Worm (Caenorhabditis elegans) whole organism, L2 larva: ENCODE results near the gene grl-10.

Source experiments
- C34F6.9 ChIP-seq: fragments of 150-350 bp; optimal IDR thresholded peaks from 2 replicates; lab custom pipeline; 2014; ENCODE audit warnings: missing biosample characterization, missing genetic modification characterization
- F13H6.1 ChIP-seq: sonication (generic microtip); optimal IDR thresholded peaks from 2 replicates; lab custom pipeline; 2016; ENCODE audit warnings: missing genetic modification characterization, missing compliant biosample characterization
- R02D3.7 ChIP-seq: fragments of 150-350 bp; optimal IDR thresholded peaks from 2 replicates; lab custom pipeline; 2014; ENCODE audit warnings: missing biosample characterization, missing genetic modification characterization
- Y55F3AM.14 ChIP-seq: fragments of 200-800 bp; sonication (Bioruptor generic); optimal IDR thresholded peaks from 2 replicates; lab custom pipeline; 2018; ENCODE audit warnings: mild to moderate bottlenecking, missing genetic modification characterization, missing compliant biosample characterization
- ZK546.5 ChIP-seq: sonication (generic microtip); optimal IDR thresholded peaks from 2 replicates; lab custom pipeline; 2017; ENCODE audit warnings: missing biosample characterization, missing genetic modification characterization
- alr-1 ChIP-seq: fragments of 150-350 bp; optimal IDR thresholded peaks from 2 replicates; lab custom pipeline; 2014; ENCODE audit warnings: missing biosample characterization, missing genetic modification characterization
- aly-2 ChIP-seq: fragments of 150-350 bp; optimal IDR thresholded peaks from 2 replicates; lab custom pipeline; 2014; ENCODE audit warnings: missing biosample characterization, missing genetic modification characterization
- ama-1 ChIP-seq: fragments of 150-350 bp; optimal IDR thresholded peaks from 2 replicates; lab custom pipeline; 2018; ENCODE audit warnings: inconsistent platforms
- blmp-1 ChIP-seq: sonication (generic microtip); optimal IDR thresholded peaks from 2 replicates; lab custom pipeline; 2017; ENCODE audit warnings: missing genetic modification characterization, mild to moderate bottlenecking, missing compliant biosample characterization, antibody characterized with exemption, moderate library complexity; ENCODE audit not compliant: insufficient read depth
- ceh-82 ChIP-seq: fragments of 150-350 bp; optimal IDR thresholded peaks from 2 replicates; lab custom pipeline; 2014; ENCODE audit warnings: missing biosample characterization, missing genetic modification characterization
- crh-2 ChIP-seq: sonication (generic microtip); optimal IDR thresholded peaks from 2 replicates; lab custom pipeline; 2017; ENCODE audit warnings: missing biosample characterization, missing genetic modification characterization
- dmd-4 ChIP-seq: sonication (generic microtip); optimal IDR thresholded peaks from 2 replicates; lab custom pipeline; 2017; ENCODE audit warnings: missing biosample characterization, missing genetic modification characterization
- egl-27 ChIP-seq: sonication (generic microtip); optimal IDR thresholded peaks from 3 replicates; lab custom pipeline; 2017; ENCODE audit warnings: missing biosample characterization, missing genetic modification reagents, missing genetic modification characterization
- elt-1 ChIP-seq: fragments of 150-350 bp; optimal IDR thresholded peaks from 2 replicates; lab custom pipeline; 2014; ENCODE audit warnings: missing biosample characterization, missing genetic modification characterization
- elt-3 ChIP-seq: sonication (generic microtip); optimal IDR thresholded peaks from 2 replicates; lab custom pipeline; 2017; ENCODE audit warnings: missing biosample characterization, missing genetic modification characterization
- fos-1 ChIP-seq: fragments of 150-350 bp; optimal IDR thresholded peaks from 2 replicates; lab custom pipeline; 2014; ENCODE audit warnings: missing biosample characterization, missing genetic modification characterization
- gmeb-1 ChIP-seq: fragments of 150-350 bp; optimal IDR thresholded peaks from 2 replicates; lab custom pipeline; 2014; ENCODE audit warnings: missing biosample characterization, missing genetic modification characterization
- lin-11 ChIP-seq: fragments of 150-350 bp; sonication (generic microtip); optimal IDR thresholded peaks from 2 replicates; lab custom pipeline; 2014; ENCODE audit warnings: missing biosample characterization, missing genetic modification characterization, inconsistent platforms, mixed read lengths
- lin-13 ChIP-seq: fragments of 150-350 bp; optimal IDR thresholded peaks from 2 replicates; lab custom pipeline; 2014; ENCODE audit warnings: missing biosample characterization, missing genetic modification reagents, missing genetic modification characterization
- lin-39 ChIP-seq: fragments of 150-350 bp; optimal IDR thresholded peaks from 2 replicates; lab custom pipeline; 2014; ENCODE audit warnings: missing biosample characterization, missing genetic modification reagents, missing genetic modification characterization
- lsy-2 ChIP-seq, 2 experiments: fragments of 150-350 bp in 1 of 2; sonication (generic microtip) in 1 of 2; optimal IDR thresholded peaks; 2 replicates each; lab custom pipeline; 2014 to 2017; ENCODE audit warnings: missing biosample characterization in 2 of 2, missing genetic modification characterization in 2 of 2
- mab-5 ChIP-seq: fragments of 150-350 bp; optimal IDR thresholded peaks from 2 replicates; lab custom pipeline; 2014; ENCODE audit warnings: missing biosample characterization, missing genetic modification characterization
- mbf-1 ChIP-seq: sonication (generic microtip); optimal IDR thresholded peaks from 2 replicates; lab custom pipeline; 2017; ENCODE audit warnings: missing biosample characterization, missing genetic modification characterization
- mdl-1 ChIP-seq, 2 experiments: fragments of 150-350 bp in 1 of 2; sonication (generic microtip) in 1 of 2; optimal IDR thresholded peaks; 2 replicates each; lab custom pipeline; 2017; ENCODE audit warnings: missing biosample characterization in 2 of 2, missing genetic modification characterization in 2 of 2
- nhr-10 ChIP-seq: sonication (generic microtip); optimal IDR thresholded peaks from 2 replicates; lab custom pipeline; 2017; ENCODE audit warnings: missing biosample characterization, missing genetic modification characterization
- nhr-11 ChIP-seq: fragments of 150-350 bp; optimal IDR thresholded peaks from 2 replicates; lab custom pipeline; 2014; ENCODE audit warnings: missing biosample characterization, missing genetic modification characterization
- nhr-12 ChIP-seq: fragments of 150-350 bp; optimal IDR thresholded peaks from 2 replicates; lab custom pipeline; 2014; ENCODE audit warnings: missing biosample characterization, missing genetic modification characterization
- nhr-129 ChIP-seq: fragments of 150-350 bp; optimal IDR thresholded peaks from 2 replicates; lab custom pipeline; 2014; ENCODE audit warnings: missing biosample characterization, missing genetic modification characterization
- nhr-21 ChIP-seq: fragments of 150-350 bp; optimal IDR thresholded peaks from 2 replicates; lab custom pipeline; 2014; ENCODE audit warnings: missing biosample characterization, missing genetic modification characterization
- nhr-23 ChIP-seq: fragments of 150-350 bp; optimal IDR thresholded peaks from 2 replicates; lab custom pipeline; 2014; ENCODE audit warnings: missing biosample characterization, missing genetic modification reagents, missing genetic modification characterization
- nhr-237 ChIP-seq: fragments of 150-350 bp; optimal IDR thresholded peaks from 2 replicates; lab custom pipeline; 2014; ENCODE audit warnings: missing biosample characterization, missing genetic modification characterization
- nhr-25 ChIP-seq: fragments of 150-350 bp; sonication (generic microtip); optimal IDR thresholded peaks from 3 replicates; lab custom pipeline; 2014; ENCODE audit warnings: missing biosample characterization, missing genetic modification characterization
- nhr-77 ChIP-seq: fragments of 150-350 bp; optimal IDR thresholded peaks from 2 replicates; lab custom pipeline; 2014; ENCODE audit warnings: missing biosample characterization, missing genetic modification characterization
- skn-1 ChIP-seq: sonication (generic microtip); optimal IDR thresholded peaks from 2 replicates; lab custom pipeline; 2017; ENCODE audit warnings: missing biosample characterization, missing genetic modification characterization
- sma-3 ChIP-seq: sonication (generic microtip); optimal IDR thresholded peaks from 2 replicates; lab custom pipeline; 2016; ENCODE audit warnings: missing genetic modification reagents, missing genetic modification characterization, missing compliant biosample characterization
- sma-9 ChIP-seq, 2 experiments: fragments of 150-350 bp in 1 of 2; sonication (generic microtip) in 1 of 2; optimal IDR thresholded peaks; 2 replicates each; lab custom pipeline; 2014 to 2016; ENCODE audit warnings: missing genetic modification characterization in 2 of 2, mild to moderate bottlenecking in 1 of 2, missing biosample characterization in 1 of 2, missing compliant biosample characterization in 1 of 2, missing genetic modification reagents in 1 of 2, moderate library complexity in 1 of 2
- snpc-4 ChIP-seq: fragments of 150-350 bp; optimal IDR thresholded peaks from 2 replicates; lab custom pipeline; 2014; ENCODE audit warnings: missing biosample characterization, missing genetic modification characterization
- unc-39 ChIP-seq: fragments of 150-350 bp; optimal IDR thresholded peaks from 2 replicates; lab custom pipeline; 2014; ENCODE audit warnings: missing biosample characterization, missing genetic modification characterization
- unc-55 ChIP-seq: fragments of 150-350 bp; sonication (generic microtip); optimal IDR thresholded peaks from 3 replicates; lab custom pipeline; 2014; ENCODE audit warnings: missing biosample characterization, missing genetic modification reagents, missing genetic modification characterization
- unc-62 ChIP-seq: fragments of 150-350 bp; optimal IDR thresholded peaks from 2 replicates; lab custom pipeline; 2014; ENCODE audit warnings: missing biosample characterization, missing genetic modification reagents, missing genetic modification characterization
- zag-1 ChIP-seq: fragments of 150-350 bp; optimal IDR thresholded peaks from 2 replicates; lab custom pipeline; 2014; ENCODE audit warnings: missing biosample characterization, missing genetic modification characterization
- ztf-1 ChIP-seq: fragments of 200-800 bp; sonication (Bioruptor generic); conservative IDR thresholded peaks from 2 replicates; pipeline ENCODE4 v1.3.6; 2022; ENCODE audit warnings: missing genetic modification characterization, missing compliant biosample characterization
- ztf-11 ChIP-seq: sonication (generic microtip); optimal IDR thresholded peaks from 2 replicates; lab custom pipeline; 2017; ENCODE audit warnings: missing biosample characterization, missing genetic modification characterization
- ztf-4 ChIP-seq: fragments of 150-350 bp; optimal IDR thresholded peaks from 2 replicates; lab custom pipeline; 2014; ENCODE audit warnings: missing biosample characterization, missing genetic modification characterization

Gene grl-10

DNA sequence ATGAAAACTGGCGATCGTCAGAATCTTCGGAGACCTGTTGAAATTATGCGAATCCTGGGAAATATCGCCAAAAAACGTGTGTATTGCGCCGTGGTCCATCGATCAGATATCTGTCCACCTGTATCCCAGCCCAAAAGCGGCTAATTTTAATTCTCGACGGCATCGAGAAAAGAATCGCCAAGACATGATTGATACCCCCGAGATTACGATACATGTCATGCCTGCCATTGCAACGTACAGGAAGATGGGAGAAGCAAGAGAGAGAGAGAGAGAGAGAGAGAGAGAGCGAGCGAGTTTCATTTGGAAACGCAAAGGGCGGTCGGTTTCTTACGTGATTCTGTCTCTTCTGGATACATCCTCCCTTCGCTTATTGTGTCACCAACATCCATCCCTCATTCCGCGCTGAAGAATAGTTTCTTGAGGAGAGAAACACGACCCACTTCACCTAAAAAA is at the start of gene grl-10:
TSS of gene grl-10 (plus strand) at position 403 of the 453 bp plus-strand sequence.
- TF ChIP-seq C34F6.9 (tag; lab: Kevin White, UChicago) (no peak), lin-39 (no peak), snpc-4 (tag; lab: Kevin White, UChicago) (no peak), ztf-4 (tag; lab: Kevin White, UChicago) (no peak), nhr-21 (tag; lab: Kevin White, UChicago) (peak; percentile 78)

DNA sequence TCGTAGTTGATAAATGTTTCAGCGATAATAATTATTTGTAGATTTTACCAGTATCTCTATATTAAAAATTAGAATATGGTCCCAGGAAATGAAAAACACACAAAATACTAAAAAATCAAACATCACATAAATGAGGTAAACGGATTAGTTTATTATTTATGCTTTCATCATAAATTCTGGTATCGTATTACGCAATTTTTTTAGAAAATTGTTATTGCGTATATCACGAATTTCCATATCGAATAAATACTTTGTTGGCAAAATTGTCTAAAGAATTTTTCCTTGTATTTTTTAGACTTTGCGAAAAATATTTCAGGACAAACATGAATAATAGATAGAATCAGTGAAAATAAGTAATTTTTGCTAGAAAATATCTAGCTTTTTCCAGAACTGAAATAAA is 48.1 kb upstream of the grl-10 start:
- TF ChIP-seq lin-39 (no peak), unc-55 (GFP tag; lab: Kevin White, UChicago) (peak; percentile 71), Y55F3AM.14 (GFP tag; lab: Kevin White, UChicago) (no peak)

DNA sequence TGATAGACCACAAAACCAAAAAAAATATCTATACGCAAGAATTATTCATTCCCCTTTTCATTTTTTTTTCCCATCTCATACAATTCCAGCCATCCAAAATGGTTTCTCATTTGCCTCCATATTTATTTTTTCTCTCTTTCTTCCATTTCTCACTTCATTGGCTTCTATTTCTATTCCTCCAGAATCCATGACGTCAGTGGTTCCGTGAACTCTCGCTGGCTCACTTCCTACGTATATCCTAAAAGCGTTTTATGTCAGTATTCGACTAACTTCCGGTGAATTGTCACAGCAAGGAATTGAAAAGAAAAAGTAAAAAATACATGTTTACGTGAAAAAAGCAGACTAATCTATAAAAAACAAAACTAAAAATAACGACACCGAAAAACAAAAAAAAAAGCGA is 47.4 kb upstream of the grl-10 start:
- TF ChIP-seq F13H6.1 (tag; lab: Kevin White, UChicago), result peak; percentile 27
- TF ChIP-seq unc-55 (GFP tag; lab: Kevin White, UChicago), result peak; percentile 34
- peak; percentile 52 for TF ChIP-seq sma-9 (GFP tag; optimal IDR thresholded peaks at IDR 0.05; lab: Kevin White, UChicago)
- no peak for TF ChIP-seq sma-9 (tag; optimal IDR thresholded peaks at IDR 0.05; lab: Kevin White, UChicago)
- peak in 1 of 2 experiments; percentile 22 for TF ChIP-seq lsy-2 (tag; optimal IDR thresholded peaks at IDR 0.05; lab: Kevin White, UChicago)
- TF ChIP-seq Y55F3AM.14 (GFP tag; lab: Kevin White, UChicago), result no peak
- peak; percentile 33 for TF ChIP-seq crh-2 (tag; lab: Kevin White, UChicago)
- TF ChIP-seq unc-62 (GFP tag; lab: Kevin White, UChicago), result no peak
- peak; percentile 28 for TF ChIP-seq C34F6.9 (tag; lab: Kevin White, UChicago)

DNA sequence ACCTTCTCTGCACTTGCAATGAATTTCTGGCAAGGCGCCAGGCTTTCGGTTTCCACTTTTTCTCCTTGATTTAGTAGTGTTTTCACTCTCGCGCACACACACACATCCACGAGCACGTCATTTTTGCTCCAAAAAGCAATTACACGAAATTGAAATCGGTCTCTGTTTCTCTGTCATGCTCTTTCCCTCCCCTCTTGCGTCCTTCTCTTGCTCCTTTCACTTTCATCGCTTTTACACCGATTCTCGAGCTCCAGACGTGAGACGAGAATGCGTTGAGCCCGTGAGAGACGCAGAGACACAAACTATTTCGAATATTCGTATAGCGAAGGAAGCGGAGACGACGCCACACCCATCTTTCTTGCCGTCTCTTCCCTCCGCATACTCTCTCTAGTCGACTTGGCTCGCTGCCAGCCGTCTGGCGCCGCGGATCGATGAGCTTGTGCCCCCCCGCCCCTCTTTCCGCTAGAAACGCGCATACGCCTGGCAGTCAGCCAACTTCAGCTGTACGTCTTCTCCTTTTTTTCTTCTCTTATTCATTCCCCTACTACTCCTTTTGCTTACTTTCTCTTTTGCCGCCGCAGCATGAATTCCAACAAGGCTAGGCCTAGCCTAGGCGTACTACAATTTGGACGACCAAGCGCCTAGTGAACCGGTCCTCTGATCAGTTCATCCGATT is 46.2 kb upstream of the grl-10 start:
- TF ChIP-seq nhr-237 (tag; lab: Kevin White, UChicago) (no peak), C34F6.9 (tag; lab: Kevin White, UChicago) (peak; percentile 94), fos-1 (no peak), nhr-21 (tag; lab: Kevin White, UChicago) (peak; percentile 44), nhr-10 (no peak), gmeb-1 (tag; lab: Kevin White, UChicago) (no peak), nhr-12 (tag; lab: Kevin White, UChicago) (no peak), nhr-11 (tag; lab: Kevin White, UChicago) (no peak), F13H6.1 (tag; lab: Kevin White, UChicago) (peak; percentile 94), skn-1 (tag; lab: Kevin White, UChicago) (no peak), elt-1 (tag; lab: Kevin White, UChicago) (no peak), blmp-1 (tag; lab: Kevin White, UChicago) (peak; percentile 85), sma-9 (GFP tag; optimal IDR thresholded peaks at IDR 0.05; lab: Kevin White, UChicago) (peak; percentile 89), sma-9 (tag; optimal IDR thresholded peaks at IDR 0.05; lab: Kevin White, UChicago) (no peak), lin-39 (no peak), alr-1 (tag; lab: Kevin White, UChicago) (no peak), nhr-25 (peak; percentile 52), mab-5 (peak; percentile 77), unc-55 (GFP tag; lab: Kevin White, UChicago) (peak; percentile 88), nhr-129 (tag; lab: Kevin White, UChicago) (peak; percentile 91), ztf-11 (tag; lab: Kevin White, UChicago) (no peak), ama-1 (lab: Kevin White, UChicago) (no peak), aly-2 (tag; lab: Kevin White, UChicago) (no peak), zag-1 (tag; lab: Kevin White, UChicago) (peak; percentile 93), mbf-1 (tag; lab: Kevin White, UChicago) (no peak), lin-13 (GFP tag; lab: Kevin White, UChicago) (peak; percentile 71), nhr-23 (no peak), crh-2 (tag; lab: Kevin White, UChicago) (peak; percentile 78), lin-11 (tag; lab: Kevin White, UChicago) (peak; percentile 41), elt-3 (tag; lab: Kevin White, UChicago) (no peak), R02D3.7 (no peak), nhr-77 (no peak), ceh-82 (tag; lab: Kevin White, UChicago) (no peak), unc-39 (tag; lab: Kevin White, UChicago) (no peak), mdl-1 (tag; optimal IDR thresholded peaks at IDR 0.05; lab: Kevin White, UChicago) (peak; percentile 68), dmd-4 (tag; lab: Kevin White, UChicago) (no peak), lsy-2 (tag; optimal IDR thresholded peaks at IDR 0.05; lab: Kevin White, UChicago) (peak; percentile 51 to 75), snpc-4 (tag; lab: Kevin White, UChicago) (no peak), sma-3 (GFP tag; lab: Kevin White, UChicago) (no peak), ZK546.5 (tag; lab: Kevin White, UChicago) (peak; percentile 8), Y55F3AM.14 (GFP tag; lab: Kevin White, UChicago) (peak; percentile 88), unc-62 (GFP tag; lab: Kevin White, UChicago) (no peak), egl-27 (tag; lab: Kevin White, UChicago) (peak; percentile 42), ztf-1 (GFP tag; lab: Robert Waterston, UW) (no peak)
